Worm (Caenorhabditis elegans) whole organism, young adult: ENCODE data around the gene wrt-1.
A peak's percentile ranks its signal among the peaks of the same experiment; 100 is the strongest.

Experiments used
- B0019.2 ChIP-seq: fragments of 200-800 bp; sonication (Bioruptor generic); conservative IDR thresholded peaks from 2 replicates; pipeline ENCODE4 v1.3.6; 2022; ENCODE audit warnings: missing genetic modification reagents, missing genetic modification characterization, missing compliant biosample characterization
- F22D6.2 ChIP-seq: sonication (generic microtip); optimal IDR thresholded peaks from 2 replicates; lab custom pipeline; 2016; ENCODE audit warnings: mild to moderate bottlenecking, missing genetic modification characterization, missing compliant biosample characterization
- F23B12.7 ChIP-seq: sonication (generic microtip); optimal IDR thresholded peaks from 2 replicates; lab custom pipeline; 2017; ENCODE audit warnings: missing genetic modification characterization, mild to moderate bottlenecking, missing compliant biosample characterization, antibody characterized with exemption, moderate library complexity; ENCODE audit not compliant: insufficient read depth
- F39B2.1 ChIP-seq: fragments of 200-800 bp; sonication (Bioruptor generic); IDR thresholded peaks from 2 replicates; pipeline ENCODE4 v1.3.6; 2022; ENCODE audit warnings: missing genetic modification reagents, missing genetic modification characterization, missing compliant biosample characterization
- F52B5.7 ChIP-seq: sonication (generic microtip); optimal IDR thresholded peaks from 2 replicates; lab custom pipeline; 2016; ENCODE audit warnings: mild to moderate bottlenecking, missing genetic modification characterization, missing compliant biosample characterization
- F55B11.4 ChIP-seq: sonication (generic microtip); optimal IDR thresholded peaks from 2 replicates; lab custom pipeline; 2016; ENCODE audit warnings: missing compliant biosample characterization, missing genetic modification characterization, borderline replicate concordance; ENCODE audit not compliant: insufficient read depth
- T26A5.8 ChIP-seq: sonication (generic microtip); optimal IDR thresholded peaks from 2 replicates; lab custom pipeline; 2016; ENCODE audit warnings: missing genetic modification characterization, missing compliant biosample characterization
- Y53G8AR.9 ChIP-seq: fragments of 200-800 bp; sonication (Bioruptor generic); conservative IDR thresholded peaks from 2 replicates; pipeline ENCODE4 v1.3.6; 2022; ENCODE audit warnings: missing genetic modification reagents, missing genetic modification characterization, missing compliant biosample characterization
- Y67H2A.10 ChIP-seq: fragments of 200-800 bp; sonication (Bioruptor generic); conservative IDR thresholded peaks from 2 replicates; pipeline ENCODE4 v1.3.6; 2022; ENCODE audit warnings: missing genetic modification reagents, missing genetic modification characterization, missing compliant biosample characterization
- ama-1 ChIP-seq, 3 experiments: fragments of 150-350 bp in 1 of 3; sonication (generic microtip) in 2 of 3; optimal IDR thresholded peaks; 2 replicates each; lab custom pipeline; 2014 to 2018; ENCODE audit warnings: missing biosample characterization in 2 of 3, missing genetic modification characterization in 2 of 3, missing genetic modification reagents in 2 of 3
- atf-7 ChIP-seq: sonication (generic microtip); optimal IDR thresholded peaks from 2 replicates; lab custom pipeline; 2017; ENCODE audit warnings: mild to moderate bottlenecking, missing genetic modification characterization, missing compliant biosample characterization
- ccch-3 ChIP-seq: fragments of 200-800 bp; sonication (Bioruptor generic); optimal IDR thresholded peaks from 2 replicates; lab custom pipeline; 2018; ENCODE audit warnings: mild to moderate bottlenecking, missing genetic modification characterization, missing compliant biosample characterization
- cebp-2 ChIP-seq: fragments of 200-800 bp; sonication (Bioruptor generic); IDR thresholded peaks from 2 replicates; pipeline ENCODE4 v1.3.6; 2022; ENCODE audit warnings: missing genetic modification characterization, missing compliant biosample characterization
- ceh-100 ChIP-seq: fragments of 200-800 bp; sonication (Bioruptor generic); IDR thresholded peaks from 2 replicates; pipeline ENCODE4 v1.3.6; 2022; ENCODE audit warnings: missing genetic modification reagents, missing genetic modification characterization, missing compliant biosample characterization
- ceh-40 ChIP-seq: fragments of 200-800 bp; sonication (Bioruptor generic); IDR thresholded peaks from 2 replicates; pipeline ENCODE4 v1.3.6; 2022; ENCODE audit warnings: missing genetic modification characterization, missing compliant biosample characterization
- ceh-58 ChIP-seq: fragments of 200-800 bp; sonication (Bioruptor generic); IDR thresholded peaks from 2 replicates; pipeline ENCODE4 v1.3.6; 2022; ENCODE audit warnings: missing genetic modification characterization, missing compliant biosample characterization
- ceh-79 ChIP-seq: sonication (generic microtip); optimal IDR thresholded peaks from 2 replicates; lab custom pipeline; 2017; ENCODE audit warnings: mild to moderate bottlenecking, missing genetic modification characterization, missing compliant biosample characterization
- ceh-91 ChIP-seq: fragments of 200-800 bp; sonication (Bioruptor generic); IDR thresholded peaks from 2 replicates; pipeline ENCODE4 v1.3.6; 2022; ENCODE audit warnings: missing genetic modification reagents, missing genetic modification characterization, missing compliant biosample characterization
- dpff-1 ChIP-seq: sonication (generic microtip); optimal IDR thresholded peaks from 2 replicates; lab custom pipeline; 2017; ENCODE audit warnings: mild to moderate bottlenecking, missing genetic modification characterization, missing compliant biosample characterization
- fkh-3 ChIP-seq: sonication (generic microtip); optimal IDR thresholded peaks from 2 replicates; lab custom pipeline; 2016; ENCODE audit warnings: mild to moderate bottlenecking, missing genetic modification characterization, missing compliant biosample characterization
- hlh-12 ChIP-seq: sonication (generic microtip); optimal IDR thresholded peaks from 2 replicates; lab custom pipeline; 2016; ENCODE audit warnings: missing genetic modification characterization, missing compliant biosample characterization
- hmg-20 ChIP-seq: fragments of 200-800 bp; sonication (Bioruptor generic); IDR thresholded peaks from 2 replicates; pipeline ENCODE4 v1.3.6; 2022; ENCODE audit warnings: missing genetic modification reagents, missing genetic modification characterization, missing compliant biosample characterization
- hrde-1 ChIP-seq: sonication (generic microtip); optimal IDR thresholded peaks from 2 replicates; lab custom pipeline; 2016; ENCODE audit warnings: missing genetic modification characterization, mild to moderate bottlenecking, missing compliant biosample characterization, moderate library complexity, missing genotype, missing genetic modification reagents, borderline replicate concordance
- hsf-1 ChIP-seq: fragments of 200-800 bp; sonication (Bioruptor generic); IDR thresholded peaks from 2 replicates; pipeline ENCODE4 v1.3.6; 2022; ENCODE audit warnings: missing genetic modification reagents, missing genetic modification characterization, missing compliant biosample characterization
- lag-1 ChIP-seq: fragments of 200-800 bp; sonication (Bioruptor generic); IDR thresholded peaks from 2 replicates; pipeline ENCODE4 v1.3.6; 2022; ENCODE audit warnings: missing genetic modification reagents, missing genetic modification characterization, missing compliant biosample characterization
- let-607 ChIP-seq, 2 experiments: fragments of 200-800 bp in 1 of 2; sonication (Bioruptor generic) in 1 of 2; sonication (generic microtip) in 1 of 2; optimal IDR thresholded peaks; 2 replicates each; lab custom pipeline; 2016 to 2018; ENCODE audit warnings: mild to moderate bottlenecking in 2 of 2, missing compliant biosample characterization in 2 of 2, missing genetic modification characterization in 2 of 2, moderate library complexity in 2 of 2, missing genotype in 1 of 2
- lir-1 ChIP-seq: fragments of 200-800 bp; sonication (Bioruptor generic); conservative IDR thresholded peaks from 2 replicates; pipeline ENCODE4 v1.3.6; 2022; ENCODE audit warnings: missing genetic modification reagents, missing genetic modification characterization, missing compliant biosample characterization
- lsy-27 ChIP-seq: sonication (generic microtip); optimal IDR thresholded peaks from 2 replicates; lab custom pipeline; 2017; ENCODE audit warnings: missing genetic modification characterization, mild to moderate bottlenecking, missing compliant biosample characterization, antibody characterized with exemption, missing genotype, borderline replicate concordance; ENCODE audit not compliant: insufficient read depth
- madf-10 ChIP-seq: sonication (generic microtip); optimal IDR thresholded peaks from 2 replicates; lab custom pipeline; 2016; ENCODE audit warnings: mild to moderate bottlenecking, missing genetic modification characterization, missing compliant biosample characterization
- madf-3 ChIP-seq: fragments of 200-800 bp; sonication (Bioruptor generic); IDR thresholded peaks from 2 replicates; pipeline ENCODE4 v1.3.6; 2022; ENCODE audit warnings: missing genetic modification reagents, missing genetic modification characterization, missing compliant biosample characterization
- madf-6 ChIP-seq: fragments of 200-800 bp; sonication (Bioruptor generic); IDR thresholded peaks from 2 replicates; pipeline ENCODE4 v1.3.6; 2022; ENCODE audit warnings: missing genetic modification reagents, missing genetic modification characterization, missing compliant biosample characterization
- mes-4 ChIP-seq: sonication (generic microtip); optimal IDR thresholded peaks from 2 replicates; lab custom pipeline; 2016; ENCODE audit warnings: missing genotype, missing genetic modification characterization, missing compliant biosample characterization
- nfya-1 ChIP-seq: sonication (generic microtip); optimal IDR thresholded peaks from 2 replicates; lab custom pipeline; 2017; ENCODE audit warnings: antibody characterized with exemption, missing compliant biosample characterization, missing genetic modification characterization, borderline replicate concordance; ENCODE audit not compliant: insufficient read depth
- nfyb-1 ChIP-seq: fragments of 200-800 bp; sonication (Bioruptor generic); IDR thresholded peaks from 2 replicates; pipeline ENCODE4 v1.3.6; 2022; ENCODE audit warnings: missing genetic modification reagents, missing genetic modification characterization, missing compliant biosample characterization
- nhr-120 ChIP-seq: fragments of 200-800 bp; sonication (Bioruptor generic); IDR thresholded peaks from 2 replicates; pipeline ENCODE4 v1.3.6; 2022; ENCODE audit warnings: missing genetic modification characterization, missing compliant biosample characterization
- nhr-27 ChIP-seq: fragments of 200-800 bp; sonication (Bioruptor generic); optimal IDR thresholded peaks from 2 replicates; lab custom pipeline; 2018; ENCODE audit warnings: mild to moderate bottlenecking, missing genetic modification characterization, moderate library complexity, missing compliant biosample characterization
- nhr-80 ChIP-seq: sonication (generic microtip); optimal IDR thresholded peaks from 2 replicates; lab custom pipeline; 2016; ENCODE audit warnings: missing genetic modification characterization, missing compliant biosample characterization
- rpc-1 ChIP-seq, 2 experiments: fragments of 150-350 bp in 1 of 2; sonication (generic microtip) in 1 of 2; optimal IDR thresholded peaks; 2 replicates each; lab custom pipeline; 2014 to 2018; ENCODE audit warnings: missing biosample characterization in 1 of 2, missing genetic modification characterization in 1 of 2, missing genetic modification reagents in 1 of 2, missing genotype in 1 of 2
- snpc-1.3 ChIP-seq: sonication (generic microtip); optimal IDR thresholded peaks from 2 replicates; lab custom pipeline; 2017; ENCODE audit warnings: missing genetic modification characterization, mild to moderate bottlenecking, missing compliant biosample characterization, antibody characterized with exemption, moderate library complexity, missing genotype, missing genetic modification reagents; ENCODE audit not compliant: insufficient read depth
- snpc-3.4 ChIP-seq: sonication (generic microtip); optimal IDR thresholded peaks from 2 replicates; lab custom pipeline; 2017; ENCODE audit warnings: missing genetic modification characterization, mild to moderate bottlenecking, missing compliant biosample characterization, antibody characterized with exemption, moderate library complexity, missing genotype, missing genetic modification reagents
- tbx-9 ChIP-seq: sonication (generic microtip); optimal IDR thresholded peaks from 2 replicates; lab custom pipeline; 2016; ENCODE audit warnings: borderline replicate concordance, missing genetic modification characterization, inconsistent platforms, missing compliant biosample characterization
- unc-130 ChIP-seq: sonication (generic microtip); optimal IDR thresholded peaks from 2 replicates; lab custom pipeline; 2016; ENCODE audit warnings: missing genetic modification reagents, missing genetic modification characterization, missing compliant biosample characterization
- unc-62 ChIP-seq: fragments of 150-350 bp; optimal IDR thresholded peaks from 2 replicates; lab custom pipeline; 2014; ENCODE audit warnings: missing biosample characterization, missing genetic modification reagents, missing genetic modification characterization
- xnd-1 ChIP-seq: sonication (generic microtip); optimal IDR thresholded peaks from 2 replicates; lab custom pipeline; 2016; ENCODE audit warnings: missing genotype, missing genetic modification reagents, missing genetic modification characterization, missing compliant biosample characterization
- zim-3 ChIP-seq: sonication (generic microtip); optimal IDR thresholded peaks from 2 replicates; lab custom pipeline; 2017; ENCODE audit warnings: mild to moderate bottlenecking, missing genetic modification characterization, moderate library complexity, missing compliant biosample characterization
- ztf-18 ChIP-seq: sonication (generic microtip); optimal IDR thresholded peaks from 2 replicates; lab custom pipeline; 2016; ENCODE audit warnings: missing genotype, mild to moderate bottlenecking, missing genetic modification characterization, missing compliant biosample characterization
- ztf-26 ChIP-seq: sonication (generic microtip); optimal IDR thresholded peaks from 2 replicates; lab custom pipeline; 2017; ENCODE audit warnings: missing genetic modification characterization, missing compliant biosample characterization

Gene wrt-1

ce11 chrII:7529078-7529683 is 1.6 kb upstream of the wrt-1 start, which contains the start of gene ZK1290.5 (continued):
- TF ChIP-seq madf-10, result peak; percentile 72
- TF ChIP-seq madf-3 (GFP tag; lab: Robert Waterston, UW), result no peak
- TF ChIP-seq unc-62 (GFP tag; lab: Kevin White, UChicago), result no peak
- no peak for TF ChIP-seq ccch-3 (GFP tag; lab: Kevin White, UChicago)
- TF ChIP-seq cebp-2, result no peak
- no peak for TF ChIP-seq rpc-1 (optimal IDR thresholded peaks at IDR 0.05; lab: Kevin White, UChicago)
- no peak for TF ChIP-seq rpc-1 (tag; optimal IDR thresholded peaks at IDR 0.05; lab: Kevin White, UChicago)
- no peak for TF ChIP-seq madf-6 (GFP tag; lab: Robert Waterston, UW)
- no peak for TF ChIP-seq F55B11.4 (tag; lab: Kevin White, UChicago)
- TF ChIP-seq lsy-27, result no peak
- peak; percentile 6 for TF ChIP-seq F23B12.7 (tag; lab: Kevin White, UChicago)
- no peak for TF ChIP-seq nhr-27 (tag; lab: Kevin White, UChicago)
- TF ChIP-seq unc-130, result no peak
- TF ChIP-seq hrde-1 (tag; lab: Kevin White, UChicago), result no peak
- TF ChIP-seq lir-1, result no peak
- no peak for TF ChIP-seq dpff-1
- TF ChIP-seq ceh-100 (GFP tag; lab: Robert Waterston, UW), result no peak
- TF ChIP-seq ztf-18 (tag; lab: Kevin White, UChicago), result peak; percentile 19
- TF ChIP-seq nfya-1 (tag; lab: Kevin White, UChicago), result no peak
- no peak for TF ChIP-seq F39B2.1
- no peak for TF ChIP-seq F52B5.7 (tag; lab: Kevin White, UChicago)
- TF ChIP-seq mes-4 (tag; lab: Kevin White, UChicago), result no peak
- no peak for TF ChIP-seq snpc-3.4
- TF ChIP-seq ceh-91, result no peak
- TF ChIP-seq nhr-120 (GFP tag; lab: Robert Waterston, UW), result no peak
- TF ChIP-seq B0019.2, result no peak
- no peak for TF ChIP-seq xnd-1 (tag; lab: Kevin White, UChicago)
- TF ChIP-seq atf-7 (tag; lab: Kevin White, UChicago), result peak; percentile 84
- TF ChIP-seq nhr-80 (tag; lab: Kevin White, UChicago), result peak; percentile 77
- TF ChIP-seq T26A5.8 (tag; lab: Kevin White, UChicago), result no peak
- peak; percentile 25 to 87 for TF ChIP-seq let-607 (tag; optimal IDR thresholded peaks at IDR 0.05; lab: Kevin White, UChicago)
- TF ChIP-seq F22D6.2 (tag; lab: Kevin White, UChicago), result peak; percentile 82
- TF ChIP-seq hsf-1 (GFP tag; lab: Robert Waterston, UW), result peak; percentile 93
- no peak for TF ChIP-seq ceh-79
- TF ChIP-seq hmg-20, result peak; percentile 6; the same call in 1 of the 2 replicates
- TF ChIP-seq ama-1 (optimal IDR thresholded peaks at IDR 0.05; lab: Kevin White, UChicago), result no peak
- no peak for TF ChIP-seq ama-1 (GFP tag; optimal IDR thresholded peaks at IDR 0.05; lab: Kevin White, UChicago)
- TF ChIP-seq ceh-40 (GFP tag; lab: Robert Waterston, UW), result no peak
- TF ChIP-seq ceh-58, result no peak
- peak; percentile 88 for TF ChIP-seq nfyb-1 (GFP tag; lab: Robert Waterston, UW)
- TF ChIP-seq zim-3, result no peak
- TF ChIP-seq ztf-26 (tag; lab: Kevin White, UChicago), result peak; percentile 92
- no peak for TF ChIP-seq lag-1 (GFP tag; lab: Robert Waterston, UW)
- no peak for TF ChIP-seq tbx-9 (tag; lab: Kevin White, UChicago)
- TF ChIP-seq Y67H2A.10, result no peak
- TF ChIP-seq hlh-12 (tag; lab: Kevin White, UChicago), result no peak
- TF ChIP-seq fkh-3 (tag; lab: Kevin White, UChicago), result no peak
- TF ChIP-seq snpc-1.3 (tag; lab: Kevin White, UChicago), result no peak
- TF ChIP-seq Y53G8AR.9 (GFP tag; lab: Robert Waterston, UW), result 0 out of 2 replicates have a peak, but pooled peaks have one; percentile 43
